Worm (Caenorhabditis elegans) whole organism, late embryonic: Measurements from ENCODE around the gene clec-3.

Source experiments
- ceh-18 ChIP-seq: sonication (generic microtip); optimal IDR thresholded peaks from 2 replicates; lab custom pipeline; 2016; ENCODE audit warnings: missing genetic modification characterization, missing compliant biosample characterization
- che-1 ChIP-seq: sonication (generic microtip); optimal IDR thresholded peaks from 2 replicates; lab custom pipeline; 2016; ENCODE audit warnings: mild to moderate bottlenecking, missing genetic modification characterization, missing compliant biosample characterization
- npax-4 ChIP-seq: sonication (generic microtip); optimal IDR thresholded peaks from 2 replicates; lab custom pipeline; 2016; ENCODE audit warnings: missing genetic modification characterization, missing compliant biosample characterization
- pha-4 ChIP-seq: fragments of 150-350 bp; optimal IDR thresholded peaks from 2 replicates; lab custom pipeline; 2018; ENCODE audit warnings: missing biosample characterization, missing genetic modification reagents, missing genetic modification characterization
- tbx-2 ChIP-seq: sonication (generic microtip); optimal IDR thresholded peaks from 2 replicates; lab custom pipeline; 2016; ENCODE audit warnings: missing genetic modification characterization, missing compliant biosample characterization

ce11 chrII:3024655-3025054, 4.9 kb upstream of the clec-3 start:
- no peak for TF ChIP-seq npax-4 (tag; lab: Kevin White, UChicago)
- TF ChIP-seq pha-4 (tag; lab: Kevin White, UChicago) = no peak
- TF ChIP-seq tbx-2 = no peak
- TF ChIP-seq ceh-18 = no peak
- no peak for TF ChIP-seq che-1 (tag; lab: Kevin White, UChicago)
